Worm (Caenorhabditis elegans): Measurements from ENCODE around the gene ZK354.2.
A peak's percentile ranks its signal among the peaks of the same experiment; 100 is the strongest.

The ZK354.2 gene

ce11 chrIV:5364135-5364609, 51.0 kb downstream of the ZK354.2 start, which contains the start of the genes hda-6 and F41H10.4 (continued):
- TF ChIP-seq ztf-18 (tag; optimal IDR thresholded peaks at IDR 0.05) (peak; percentile 39), tlf-1 (GFP tag; optimal IDR thresholded peaks at IDR 0.05) (peak; percentile 15), attf-5 (GFP tag; optimal IDR thresholded peaks at IDR 0.05) (peak; percentile 86), F33H1.4 (GFP tag; IDR thresholded peaks at IDR 0.05) (peak; percentile 44), lsy-27 (tag; optimal IDR thresholded peaks at IDR 0.05; ENCODE audit: borderline replicate concordance, insufficient read depth) (peak; percentile 4), lin-40 (tag; optimal IDR thresholded peaks at IDR 0.05) (peak; percentile 51), pbrm-1 (GFP tag; IDR thresholded peaks at IDR 0.05) (peak; percentile 31; the same call in 1 of the 2 replicates), ceh-91 (GFP tag; IDR thresholded peaks at IDR 0.05) (0 out of 2 replicates have a peak, but pooled peaks have one; percentile 8), mxl-1 (tag; optimal IDR thresholded peaks at IDR 0.05) (no peak), ccch-3 (GFP tag; optimal IDR thresholded peaks at IDR 0.05) (no peak), lsl-1 (GFP tag; optimal IDR thresholded peaks at IDR 0.05) (peak; percentile 54), egrh-3 (GFP tag; IDR thresholded peaks at IDR 0.05) (no peak), ceh-100 (GFP tag; IDR thresholded peaks at IDR 0.05) (0 out of 2 replicates have a peak, but pooled peaks have one; percentile 11), ceh-40 (GFP tag; IDR thresholded peaks at IDR 0.05) (no peak)
